Fruit fly (Drosophila melanogaster): ENCODE results near the gene Rop.
A peak's percentile ranks its signal among the peaks of the same experiment; 100 is the strongest.

Rop gene

DNA sequence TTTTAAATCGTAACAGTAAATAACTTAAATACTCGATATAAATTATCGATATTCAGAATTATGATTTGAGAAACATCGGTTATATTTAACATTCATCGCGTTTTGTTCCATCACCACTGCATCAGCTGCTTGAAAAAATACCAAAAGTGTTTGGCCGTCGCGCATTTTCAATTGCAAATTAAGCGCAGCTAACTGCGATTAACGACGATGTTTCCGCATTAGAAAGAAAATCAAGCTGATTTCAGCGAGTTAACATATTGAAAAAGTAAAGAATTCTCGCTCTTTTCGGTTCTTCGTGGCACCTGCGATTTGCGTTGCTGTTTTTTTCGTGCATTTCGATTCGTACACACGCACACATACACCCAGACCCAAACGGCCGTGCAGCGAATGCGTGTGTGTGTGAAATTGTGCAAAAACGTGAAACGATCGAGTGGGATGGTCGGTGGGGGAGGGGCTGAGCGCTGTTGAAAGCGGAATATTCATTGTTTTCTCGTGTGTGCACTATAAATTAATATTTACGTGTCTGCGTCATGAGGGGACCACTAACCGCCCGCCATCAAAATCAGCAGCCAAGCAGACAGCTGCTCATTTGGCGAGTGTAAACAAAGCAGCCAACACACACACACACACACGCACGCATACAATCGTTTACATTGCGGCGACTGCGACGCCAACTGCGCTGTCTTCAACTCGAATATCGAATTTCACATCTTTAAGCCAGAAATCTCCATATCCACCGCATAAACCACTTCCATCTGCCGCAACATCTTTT, 30.5 kb downstream of the Rop start, which contains the start of gene Ack (continued):
- TF ChIP-seq gro (GFP tag; optimal IDR thresholded peaks at IDR 0.05) (no peak), so (GFP tag; IDR thresholded peaks at IDR 0.05) (no peak), CoRest (tag; optimal IDR thresholded peaks at IDR 0.05) (no peak), CG13894 (tag; optimal IDR thresholded peaks at IDR 0.05) (no peak), Oli (tag; optimal IDR thresholded peaks at IDR 0.05) (no peak), CG14667 (GFP tag; IDR thresholded peaks at IDR 0.05) (no peak), Oaz (GFP tag; IDR thresholded peaks at IDR 0.05) (no peak), slp2 (GFP tag; optimal IDR thresholded peaks at IDR 0.05) (no peak), vvl (GFP tag; IDR thresholded peaks at IDR 0.05) (no peak), NK7.1 (GFP tag; optimal IDR thresholded peaks at IDR 0.05) (no peak), CG18262 (tag; optimal IDR thresholded peaks at IDR 0.05) (no peak), Nf-YC (tag; optimal IDR thresholded peaks at IDR 0.05) (no peak), bowl (GFP tag; IDR thresholded peaks at IDR 0.05) (no peak), CG17385 (GFP tag; optimal IDR thresholded peaks at IDR 0.05) (no peak), Rx (GFP tag; IDR thresholded peaks at IDR 0.05) (no peak), CG2202 (tag; optimal IDR thresholded peaks at IDR 0.05) (no peak), CG14050 (GFP tag; IDR thresholded peaks at IDR 0.05) (no peak), dpn (GFP tag; optimal IDR thresholded peaks at IDR 0.05) (no peak), CG10274 (GFP tag; optimal IDR thresholded peaks at IDR 0.05) (no peak), CG17912 (GFP tag; optimal IDR thresholded peaks at IDR 0.05) (no peak), CG13296 (GFP tag; optimal IDR thresholded peaks at IDR 0.05) (no peak), lola (GFP tag; optimal IDR thresholded peaks at IDR 0.05) (no peak), slbo (GFP tag; IDR thresholded peaks at IDR 0.05) (no peak), CG10366 (GFP tag; IDR thresholded peaks at IDR 0.05) (no peak), crol (GFP tag; IDR thresholded peaks at IDR 0.05) (0 out of 2 replicates have a peak, but pooled peaks have one; percentile 49), seq (GFP tag; IDR thresholded peaks at IDR 0.05) (no peak), CG6683 (GFP tag; optimal IDR thresholded peaks at IDR 0.05) (no peak), CG8924 (tag; optimal IDR thresholded peaks at IDR 0.05) (peak; percentile 49), CG1603 (tag; optimal IDR thresholded peaks at IDR 0.05) (peak; percentile 42), CG11093 (GFP tag; IDR thresholded peaks at IDR 0.05) (no peak), kay (GFP tag; optimal IDR thresholded peaks at IDR 0.05) (no peak), CG11247 (GFP tag; IDR thresholded peaks at IDR 0.05) (no peak), Ets65A (GFP tag) (peak; percentile 71), ewg (GFP tag; optimal IDR thresholded peaks at IDR 0.05) (no peak), Spps (tag; optimal IDR thresholded peaks at IDR 0.05) (no peak), CG17328 (GFP tag; IDR thresholded peaks at IDR 0.05) (no peak), ttk (GFP tag; IDR thresholded peaks at IDR 0.05) (no peak), da (GFP tag; optimal IDR thresholded peaks at IDR 0.05) (no peak), sd (tag; optimal IDR thresholded peaks at IDR 0.05) (peak; percentile 24), CG34422 (GFP tag; IDR thresholded peaks at IDR 0.05) (0 out of 3 replicates have a peak, but pooled peaks have one; percentile 46), Bdp1 (GFP tag; optimal IDR thresholded peaks at IDR 0.05) (no peak), CG12659 (GFP tag; optimal IDR thresholded peaks at IDR 0.05) (peak; percentile 18), emc (GFP tag; optimal IDR thresholded peaks at IDR 0.05) (no peak), Hsf (GFP tag; optimal IDR thresholded peaks at IDR 0.05) (no peak), h (optimal IDR thresholded peaks at IDR 0.05) (no peak), hkb (optimal IDR thresholded peaks at IDR 0.05) (no peak), hkb (GFP tag; IDR thresholded peaks at IDR 0.05) (no peak; the same call in 1 of the 2 replicates), CG1832 (GFP tag; optimal IDR thresholded peaks at IDR 0.05) (no peak), Awh (GFP tag; IDR thresholded peaks at IDR 0.05) (peak; percentile 55; the same call in 1 of the 2 replicates), CG2199 (GFP tag; IDR thresholded peaks at IDR 0.05) (no peak), CG12104 (GFP tag; optimal IDR thresholded peaks at IDR 0.05) (no peak), zf30C (GFP tag; optimal IDR thresholded peaks at IDR 0.05) (no peak)
